Fruit fly (Drosophila melanogaster) whole organism, embryonic: ENCODE data around the gene CG42784.

Experiments used
- Atf3 ChIP-seq: fragments of 200-800 bp; sonication (Bioruptor generic); optimal IDR thresholded peaks from 3 replicates; lab custom pipeline; 2016; ENCODE audit warnings: missing biosample characterization, missing genetic modification characterization
- Bgb ChIP-seq: fragments of 200-800 bp; sonication (Bioruptor generic); IDR thresholded peaks from 2 replicates; pipeline ENCODE4 v1.3.6; 2022; ENCODE audit warnings: missing biosample characterization, missing genetic modification characterization; ENCODE audit not compliant: partially characterized antibody
- CG10147 ChIP-seq: fragments of 200-800 bp; sonication (Bioruptor generic); optimal IDR thresholded peaks from 2 replicates; lab custom pipeline; 2019; ENCODE audit warnings: missing biosample characterization, mild to moderate bottlenecking, missing genetic modification characterization, moderate library complexity
- CG12104 ChIP-seq: fragments of 200-800 bp; sonication (Bioruptor generic); optimal IDR thresholded peaks from 3 replicates; lab custom pipeline; 2016; ENCODE audit warnings: missing biosample characterization, missing genetic modification characterization
- CG12942 ChIP-seq: fragments of 200-800 bp; sonication (Bioruptor generic); optimal IDR thresholded peaks from 3 replicates; lab custom pipeline; 2016; ENCODE audit warnings: missing biosample characterization, missing genetic modification characterization
- CG13624 ChIP-seq: fragments of 200-800 bp; sonication (Bioruptor generic); optimal IDR thresholded peaks from 2 replicates; lab custom pipeline; 2016; ENCODE audit warnings: missing biosample characterization, missing genetic modification characterization
- CG13894 ChIP-seq: fragments of 200-800 bp; sonication (Bioruptor generic); optimal IDR thresholded peaks from 3 replicates; lab custom pipeline; 2018; ENCODE audit warnings: missing biosample characterization, mild to moderate bottlenecking, missing genetic modification characterization, moderate library complexity
- CG14710 ChIP-seq: fragments of 200-800 bp; sonication (Bioruptor generic); optimal IDR thresholded peaks from 3 replicates; lab custom pipeline; 2019; ENCODE audit warnings: missing biosample characterization, mild to moderate bottlenecking, missing genetic modification characterization, moderate library complexity
- CG15073 ChIP-seq: fragments of 200-800 bp; sonication (Bioruptor generic); optimal IDR thresholded peaks from 2 replicates; lab custom pipeline; 2016; ENCODE audit warnings: missing biosample characterization, missing genetic modification characterization
- CG1529 ChIP-seq: fragments of 200-800 bp; sonication (Bioruptor generic); optimal IDR thresholded peaks from 3 replicates; lab custom pipeline; 2018; ENCODE audit warnings: missing biosample characterization, missing genetic modification characterization
- CG17186 ChIP-seq: fragments of 200-800 bp; sonication (Bioruptor generic); optimal IDR thresholded peaks from 3 replicates; lab custom pipeline; 2017; ENCODE audit warnings: missing biosample characterization, missing genetic modification reagents, missing genetic modification characterization
- CG1792 ChIP-seq: fragments of 200-800 bp; sonication (Bioruptor generic); optimal IDR thresholded peaks from 2 replicates; lab custom pipeline; 2016; ENCODE audit warnings: missing biosample characterization, missing genetic modification characterization
- CG3838 ChIP-seq: fragments of 200-800 bp; sonication (Bioruptor generic); optimal IDR thresholded peaks from 3 replicates; lab custom pipeline; 2016; ENCODE audit warnings: missing biosample characterization, missing genetic modification characterization
- CG3995 ChIP-seq: fragments of 200-800 bp; sonication (Bioruptor generic); optimal IDR thresholded peaks from 3 replicates; lab custom pipeline; 2016; ENCODE audit warnings: missing biosample characterization, missing genetic modification characterization
- CG5245 ChIP-seq: fragments of 200-800 bp; sonication (Bioruptor generic); optimal IDR thresholded peaks from 3 replicates; lab custom pipeline; 2016; ENCODE audit warnings: missing biosample characterization, missing genetic modification characterization
- CG6175 ChIP-seq: fragments of 200-800 bp; sonication (Bioruptor generic); IDR thresholded peaks from 3 replicates; pipeline ENCODE4 v1.3.6; 2022; ENCODE audit warnings: missing biosample characterization, missing genetic modification characterization
- CG6254 ChIP-seq: fragments of 200-800 bp; sonication (Bioruptor generic); optimal IDR thresholded peaks from 3 replicates; lab custom pipeline; 2017; ENCODE audit warnings: mild to moderate bottlenecking, missing biosample characterization, missing genetic modification reagents, missing genetic modification characterization
- CG7928 ChIP-seq: fragments of 200-800 bp; sonication (Bioruptor generic); optimal IDR thresholded peaks from 2 replicates; lab custom pipeline; 2017; ENCODE audit warnings: missing biosample characterization, mild to moderate bottlenecking, missing genetic modification characterization
- CG8765 ChIP-seq: fragments of 200-800 bp; sonication (Bioruptor generic); IDR thresholded peaks from 2 replicates; pipeline ENCODE4 v1.3.6; 2022; ENCODE audit warnings: missing biosample characterization, missing genetic modification characterization
- CkIIα-i1 ChIP-seq: fragments of 200-800 bp; sonication (Bioruptor generic); IDR thresholded peaks from 2 replicates; pipeline ENCODE4 v1.3.6; 2022; ENCODE audit warnings: missing biosample characterization, missing genetic modification characterization
- Dbx ChIP-seq: fragments of 200-800 bp; sonication (Bioruptor generic); IDR thresholded peaks from 3 replicates; pipeline ENCODE4 v1.3.6; 2022; ENCODE audit warnings: missing biosample characterization, missing genetic modification characterization
- Dip3 ChIP-seq: fragments of 200-800 bp; sonication (Bioruptor generic); optimal IDR thresholded peaks from 3 replicates; lab custom pipeline; 2016; ENCODE audit warnings: missing biosample characterization, missing genetic modification characterization
- Doc2 ChIP-seq: fragments of 200-800 bp; sonication (Bioruptor generic); IDR thresholded peaks from 2 replicates; pipeline ENCODE4 v1.3.6; 2022; ENCODE audit warnings: missing biosample characterization, missing genetic modification characterization
- Fer3 ChIP-seq: fragments of 200-800 bp; sonication (Bioruptor generic); optimal IDR thresholded peaks from 2 replicates; lab custom pipeline; 2018; ENCODE audit warnings: missing biosample characterization, mild to moderate bottlenecking, missing genetic modification characterization, moderate library complexity
- Gsc ChIP-seq: fragments of 200-800 bp; sonication (Bioruptor generic); IDR thresholded peaks from 2 replicates; pipeline ENCODE4 v1.3.6; 2022; ENCODE audit warnings: missing biosample characterization, missing genetic modification characterization
- HHEX ChIP-seq: fragments of 200-800 bp; sonication (Bioruptor generic); optimal IDR thresholded peaks from 3 replicates; lab custom pipeline; 2017; ENCODE audit warnings: missing biosample characterization, mild to moderate bottlenecking, missing genetic modification characterization, missing genetic modification reagents
- Hr51 ChIP-seq, 2 experiments: fragments of 200-800 bp; sonication (Bioruptor generic); optimal IDR thresholded peaks; 2 replicates in 1 of 2; 3 replicates in 1 of 2; lab custom pipeline; 2016 to 2018; ENCODE audit warnings: missing biosample characterization in 2 of 2, missing genetic modification characterization in 2 of 2, mild to moderate bottlenecking in 1 of 2, moderate library complexity in 1 of 2
- Hsf ChIP-seq: fragments of 200-800 bp; sonication (Bioruptor generic); optimal IDR thresholded peaks from 3 replicates; lab custom pipeline; 2016; ENCODE audit warnings: missing biosample characterization, missing genetic modification characterization
- Jarid2 ChIP-seq: fragments of 200-800 bp; sonication (Bioruptor generic); optimal IDR thresholded peaks from 3 replicates; lab custom pipeline; 2017; ENCODE audit warnings: mild to moderate bottlenecking, missing biosample characterization, missing genetic modification reagents, missing genetic modification characterization
- MTF-1 ChIP-seq: fragments of 200-800 bp; sonication (Bioruptor generic); optimal IDR thresholded peaks from 2 replicates; lab custom pipeline; 2018; ENCODE audit warnings: missing biosample characterization, mild to moderate bottlenecking, missing genetic modification characterization, borderline replicate concordance
- NC2β ChIP-seq: fragments of 200-800 bp; sonication (Bioruptor generic); optimal IDR thresholded peaks from 2 replicates; lab custom pipeline; 2016; ENCODE audit warnings: missing biosample characterization, missing genetic modification characterization
- Vsx1 ChIP-seq: fragments of 200-800 bp; sonication (Bioruptor generic); optimal IDR thresholded peaks from 2 replicates; lab custom pipeline; 2017; ENCODE audit warnings: missing biosample characterization, mild to moderate bottlenecking, missing genetic modification characterization, missing genetic modification reagents
- abd-A ChIP-seq: fragments of 200-800 bp; sonication (Bioruptor generic); optimal IDR thresholded peaks from 3 replicates; lab custom pipeline; 2019; ENCODE audit warnings: missing biosample characterization, mild to moderate bottlenecking, missing genetic modification characterization, moderate library complexity
- ac ChIP-seq: fragments of 200-800 bp; sonication (Bioruptor generic); optimal IDR thresholded peaks from 3 replicates; lab custom pipeline; 2017; ENCODE audit warnings: missing biosample characterization, mild to moderate bottlenecking, missing genetic modification characterization
- cad ChIP-seq: fragments of >200 bp; optimal IDR thresholded peaks from 2 replicates; lab custom pipeline; 2017; ENCODE audit warnings: missing biosample characterization, missing genetic modification characterization
- dan ChIP-seq: fragments of 200-800 bp; sonication (Bioruptor generic); IDR thresholded peaks from 2 replicates; pipeline ENCODE4 v1.3.6; 2022; ENCODE audit warnings: missing biosample characterization, missing genetic modification characterization
- disco-r ChIP-seq: fragments of 200-800 bp; sonication (Bioruptor generic); optimal IDR thresholded peaks from 2 replicates; lab custom pipeline; 2016; ENCODE audit warnings: missing biosample characterization, missing genetic modification characterization
- hbn ChIP-seq: fragments of 200-800 bp; sonication (Bioruptor generic); IDR thresholded peaks from 2 replicates; pipeline ENCODE4 v1.3.6; 2022; ENCODE audit warnings: missing biosample characterization, missing genetic modification characterization; ENCODE audit not compliant: partially characterized antibody
- maf-S ChIP-seq: fragments of 200-800 bp; sonication (Bioruptor generic); optimal IDR thresholded peaks from 2 replicates; lab custom pipeline; 2016; ENCODE audit warnings: missing biosample characterization, missing genetic modification characterization
- otp ChIP-seq: fragments of 200-800 bp; sonication (Bioruptor generic); IDR thresholded peaks from 3 replicates; pipeline ENCODE4, ENCODE4 v1.3.6; 2022; ENCODE audit warnings: missing biosample characterization, missing genetic modification characterization
- p53 ChIP-seq: fragments of 200-800 bp; sonication (Bioruptor generic); optimal IDR thresholded peaks from 2 replicates; lab custom pipeline; 2016; ENCODE audit warnings: missing biosample characterization, missing genetic modification characterization
- pan ChIP-seq, 4 experiments: fragments of >200 bp in 3 of 4; fragments of 200-800 bp in 1 of 4; sonication (Bioruptor generic) in 1 of 4; optimal IDR thresholded peaks in 3 of 4; IDR thresholded peaks in 1 of 4; 2 replicates each; pipeline versions ENCODE4 v1.3.6 to Lab custom; 2017 to 2022; ENCODE audit warnings: missing biosample characterization in 2 of 4, missing genetic modification characterization in 2 of 4, mixed read lengths in 1 of 4
- pita ChIP-seq: fragments of 200-800 bp; sonication (Bioruptor generic); optimal IDR thresholded peaks from 2 replicates; lab custom pipeline; 2017; ENCODE audit warnings: missing biosample characterization, mild to moderate bottlenecking, missing genetic modification characterization
- ranshi ChIP-seq: fragments of 200-800 bp; sonication (Bioruptor generic); IDR thresholded peaks from 2 replicates; pipeline ENCODE4 v1.3.6; 2022; ENCODE audit warnings: missing biosample characterization, missing genetic modification characterization
- repo ChIP-seq: fragments of 200-800 bp; sonication (Bioruptor generic); optimal IDR thresholded peaks from 2 replicates; lab custom pipeline; 2016; ENCODE audit warnings: missing biosample characterization, missing genetic modification characterization
- schlank ChIP-seq: fragments of 200-800 bp; sonication (Bioruptor generic); optimal IDR thresholded peaks from 2 replicates; lab custom pipeline; 2018; ENCODE audit warnings: missing biosample characterization, mild to moderate bottlenecking, missing genetic modification characterization
- sima ChIP-seq: fragments of 200-800 bp; sonication (Bioruptor generic); optimal IDR thresholded peaks from 2 replicates; lab custom pipeline; 2016; ENCODE audit warnings: missing biosample characterization, missing genetic modification characterization
- vnd ChIP-seq: fragments of 200-800 bp; sonication (Bioruptor generic); IDR thresholded peaks from 3 replicates; pipeline ENCODE4 v1.3.6; 2022; ENCODE audit warnings: missing biosample characterization, missing genetic modification characterization; ENCODE audit not compliant: partially characterized antibody

The CG42784 gene

DNA sequence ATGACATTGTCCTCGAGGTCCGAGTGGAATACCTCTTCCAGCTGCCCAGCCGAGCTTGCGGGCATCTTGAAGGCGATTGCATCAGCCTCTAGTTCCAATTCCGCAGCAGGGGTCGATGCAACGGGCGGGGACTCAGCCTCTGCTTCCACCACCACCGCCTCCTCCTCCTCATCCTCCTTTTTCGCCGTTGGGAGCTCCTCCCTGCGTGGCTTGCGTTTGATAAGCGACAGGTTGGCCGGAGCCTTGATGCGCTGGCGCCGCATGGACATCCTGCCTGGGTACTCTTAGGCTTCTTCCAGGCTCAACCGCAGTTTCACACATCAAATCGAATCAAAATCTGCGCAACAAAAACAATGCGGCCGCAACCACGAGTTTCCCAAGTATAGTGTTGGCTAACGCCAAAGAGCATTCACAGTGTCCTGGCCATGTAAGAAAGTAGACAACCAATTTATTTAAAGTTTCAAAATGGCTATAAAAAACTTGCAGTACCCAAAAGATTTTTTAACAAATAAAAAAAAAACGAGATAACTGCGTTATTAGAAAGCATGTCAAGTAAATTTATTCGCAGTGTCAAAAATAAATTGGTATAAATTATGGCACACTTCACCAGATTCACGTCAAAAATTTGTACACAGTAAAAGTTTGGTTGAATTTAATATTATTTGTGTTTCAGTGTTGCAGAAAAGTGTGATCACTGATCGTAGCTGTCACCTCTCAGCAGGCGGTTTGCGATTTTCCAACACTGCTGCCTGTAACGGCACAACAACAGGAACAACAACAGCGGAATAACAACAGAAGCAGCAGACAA, 41.6 kb upstream of the CG42784 start, which contains the start of the genes Bdp1 and CG6565 (continued):
- TF ChIP-seq disco-r (GFP tag; lab: Kevin White, UChicago) (peak; percentile 98), Bgb (GFP tag; lab: Robert Waterston, UW) (0 out of 2 replicates have a peak, but pooled peaks have one; percentile 19), CG7928 (peak; percentile 77), CG3838 (GFP tag; lab: Kevin White, UChicago) (peak; percentile 95), Hr51 (GFP tag; optimal IDR thresholded peaks at IDR 0.05; lab: Kevin White, UChicago) (peak; percentile 96 to 98), Doc2 (GFP tag; lab: Robert Waterston, UW) (peak; percentile 91), CG3995 (GFP tag; lab: Kevin White, UChicago) (peak; percentile 95), CG15073 (GFP tag; lab: Kevin White, UChicago) (peak; percentile 85), NC2β (GFP tag; lab: Kevin White, UChicago) (peak; percentile 97), pita (no peak), otp (GFP tag; lab: Robert Waterston, UW) (peak; percentile 80), CG13624 (GFP tag; lab: Kevin White, UChicago) (peak; percentile 99), cad (GFP tag; lab: Kevin White, UChicago) (no peak), p53 (GFP tag; lab: Kevin White, UChicago) (peak; percentile 93), Jarid2 (no peak), CG12104 (GFP tag; lab: Kevin White, UChicago) (peak; percentile 98), CG14710 (tag; lab: Kevin White, UChicago) (peak; percentile 98), Hsf (peak; percentile 99), Fer3 (peak; percentile 94), MTF-1 (peak; percentile 59), ac (GFP tag; lab: Kevin White, UChicago) (peak; percentile 84), dan (GFP tag; lab: Robert Waterston, UW) (peak; percentile 93), CkIIα-i1 (peak; percentile 67; the same call in 1 of the 2 replicates), maf-S (GFP tag; lab: Kevin White, UChicago) (peak; percentile 98), CG10147 (peak; percentile 93), Dbx (peak; percentile 97), CG8765 (peak; percentile 95; the same call in 1 of the 2 replicates), CG13894 (tag; lab: Kevin White, UChicago) (peak; percentile 94), sima (peak; percentile 91), repo (GFP tag; lab: Kevin White, UChicago) (peak; percentile 96), Gsc (GFP tag; lab: Robert Waterston, UW) (peak; percentile 95), ranshi (GFP tag; lab: Robert Waterston, UW) (peak; percentile 95), CG1792 (peak; percentile 97), CG5245 (peak; percentile 97), schlank (tag; lab: Kevin White, UChicago) (peak; percentile 88), pan (optimal IDR thresholded peaks at IDR 0.05; lab: Kevin White, UChicago) (no peak), pan (GFP tag; optimal IDR thresholded peaks at IDR 0.05 in 1 of 2, IDR thresholded peaks at IDR 0.05 in 1 of 2) (peak in 1 of 2 experiments; percentile 92), Dip3 (GFP tag; lab: Kevin White, UChicago) (peak; percentile 99), CG17186 (GFP tag; lab: Kevin White, UChicago) (peak; percentile 86), CG1529 (GFP tag; lab: Kevin White, UChicago) (peak; percentile 95), hbn (GFP tag; lab: Robert Waterston, UW) (no peak), abd-A (tag; lab: Kevin White, UChicago) (no peak), Atf3 (GFP tag; lab: Kevin White, UChicago) (peak; percentile 98), CG6175 (GFP tag; lab: Robert Waterston, UW) (peak; percentile 91), vnd (GFP tag; lab: Robert Waterston, UW) (no peak), CG12942 (GFP tag; lab: Kevin White, UChicago) (peak; percentile 98), HHEX (peak; percentile 97), CG6254 (GFP tag; lab: Kevin White, UChicago) (peak; percentile 91), Vsx1 (peak; percentile 87)
